Fruit fly (Drosophila melanogaster): ENCODE results near the gene chrb.

dm6 chr3L:11548009-11548408, 60.7 kb downstream of the chrb start:
- TF ChIP-seq EcR (GFP tag; optimal IDR thresholded peaks at IDR 0.05), result no peak
- no peak for TF ChIP-seq pan (optimal IDR thresholded peaks at IDR 0.05)

All from whole organism.